Fruit fly (Drosophila melanogaster): ENCODE results near the gene dlg1.

dlg1 gene

dm6 chrX:11372764-11373712 lies 3.6 kb downstream of the dlg1 start:
- TF ChIP-seq fd59A (GFP tag; optimal IDR thresholded peaks at IDR 0.05) (no peak), eg (GFP tag; IDR thresholded peaks at IDR 0.05) (peak; percentile 58), Ets96B (tag; optimal IDR thresholded peaks at IDR 0.05) (no peak), CG3919 (GFP tag; optimal IDR thresholded peaks at IDR 0.05) (no peak), ss (GFP tag; optimal IDR thresholded peaks at IDR 0.05) (no peak), CG8632 (GFP tag; optimal IDR thresholded peaks at IDR 0.05) (no peak), Hr39 (GFP tag; optimal IDR thresholded peaks at IDR 0.05) (peak; percentile 12), CG15336 (GFP tag; IDR thresholded peaks at IDR 0.05) (peak; percentile 28; the same call in 1 of the 2 replicates), CG4318 (GFP tag; optimal IDR thresholded peaks at IDR 0.05) (no peak), acj6 (GFP tag; optimal IDR thresholded peaks at IDR 0.05) (peak; percentile 11), cyc (GFP tag; optimal IDR thresholded peaks at IDR 0.05) (no peak), CG3032 (tag; optimal IDR thresholded peaks at IDR 0.05) (no peak), CG31627 (GFP tag; optimal IDR thresholded peaks at IDR 0.05) (peak; percentile 22), CG34406 (GFP tag; optimal IDR thresholded peaks at IDR 0.05) (no peak), achi (GFP tag; optimal IDR thresholded peaks at IDR 0.05) (peak; percentile 4), Sox14 (GFP tag; optimal IDR thresholded peaks at IDR 0.05) (no peak), Blimp-1 (GFP tag; optimal IDR thresholded peaks at IDR 0.05) (no peak), CG6163 (GFP tag; IDR thresholded peaks at IDR 0.05) (0 out of 3 replicates have a peak, but pooled peaks have one; percentile 21), Lpt (GFP tag; optimal IDR thresholded peaks at IDR 0.05) (no peak), CG11902 (GFP tag; optimal IDR thresholded peaks at IDR 0.05) (no peak), dac (GFP tag; optimal IDR thresholded peaks at IDR 0.05) (no peak), topi (GFP tag; optimal IDR thresholded peaks at IDR 0.05) (no peak), fkh (GFP tag; optimal IDR thresholded peaks at IDR 0.05) (no peak), lz (GFP tag; optimal IDR thresholded peaks at IDR 0.05) (peak; percentile 15), dsx (GFP tag; optimal IDR thresholded peaks at IDR 0.05; ENCODE audit: poor library complexity, severe bottlenecking) (no peak), CG8119 (GFP tag; IDR thresholded peaks at IDR 0.05) (peak; percentile 49; the same call in 2 of the 3 replicates), spab (GFP tag; optimal IDR thresholded peaks at IDR 0.05) (no peak), CG10669 (GFP tag; optimal IDR thresholded peaks at IDR 0.05) (no peak), CG7368 (GFP tag; optimal IDR thresholded peaks at IDR 0.05) (no peak), net (GFP tag; optimal IDR thresholded peaks at IDR 0.05) (peak; percentile 1), fd85E (GFP tag; optimal IDR thresholded peaks at IDR 0.05) (no peak), CG1621 (tag; optimal IDR thresholded peaks at IDR 0.05) (no peak), CG8319 (GFP tag; optimal IDR thresholded peaks at IDR 0.05) (no peak), CG6808 (GFP tag; optimal IDR thresholded peaks at IDR 0.05) (no peak), Eip78C (GFP tag) (peak; percentile 68), CG11294 (GFP tag; IDR thresholded peaks at IDR 0.05) (no peak), Hr38 (GFP tag; optimal IDR thresholded peaks at IDR 0.05) (no peak), svp (GFP tag) (peak; percentile 56), Eip75B (GFP tag; optimal IDR thresholded peaks at IDR 0.05) (no peak), Smox (GFP tag; optimal IDR thresholded peaks at IDR 0.05) (no peak), Sox15 (GFP tag; optimal IDR thresholded peaks at IDR 0.05) (no peak), Sox102F (GFP tag; optimal IDR thresholded peaks at IDR 0.05) (no peak), vri (GFP tag; optimal IDR thresholded peaks at IDR 0.05) (no peak), Eip93F (GFP tag; optimal IDR thresholded peaks at IDR 0.05) (no peak), salr (GFP tag; optimal IDR thresholded peaks at IDR 0.05) (peak in 1 of 2 experiments; percentile 11), CG6792 (GFP tag; optimal IDR thresholded peaks at IDR 0.05) (no peak), Hr4 (GFP tag; optimal IDR thresholded peaks at IDR 0.05) (peak; percentile 55), OdsH (GFP tag; optimal IDR thresholded peaks at IDR 0.05) (peak; percentile 27), CG9139 (GFP tag; optimal IDR thresholded peaks at IDR 0.05) (no peak), Met (GFP tag; optimal IDR thresholded peaks at IDR 0.05) (peak; percentile 11)

Data from whole organism, prepupa.